Fruit fly (Drosophila melanogaster) whole organism, embryonic: ENCODE measurements around the gene CG15353.

ENCODE experiments used
- Adf1 ChIP-seq: fragments of 200-800 bp; sonication (Bioruptor generic); IDR thresholded peaks from 2 replicates; pipeline ENCODE4 v1.3.6; 2022; ENCODE audit warnings: missing biosample characterization, missing genetic modification characterization
- CG17359 ChIP-seq: fragments of 200-800 bp; sonication (Bioruptor generic); optimal IDR thresholded peaks from 3 replicates; lab custom pipeline; 2018; ENCODE audit warnings: missing biosample characterization, mild to moderate bottlenecking, missing genetic modification characterization, moderate library complexity
- Dref ChIP-seq: fragments of 200-800 bp; sonication (Bioruptor generic); IDR thresholded peaks from 2 replicates; pipeline ENCODE4 v1.3.6; 2022; ENCODE audit warnings: missing biosample characterization, missing genetic modification characterization
- Hmr ChIP-seq: fragments of 200-800 bp; sonication (Bioruptor generic); optimal IDR thresholded peaks from 3 replicates; lab custom pipeline; 2017; ENCODE audit warnings: mild to moderate bottlenecking, missing biosample characterization, missing genetic modification reagents, missing genetic modification characterization
- ato ChIP-seq: fragments of 200-800 bp; sonication (Bioruptor generic); IDR thresholded peaks from 2 replicates; pipeline ENCODE4 v1.3.6; 2022; ENCODE audit warnings: missing biosample characterization, missing genetic modification characterization; ENCODE audit not compliant: partially characterized antibody
- bigmax ChIP-seq: fragments of 200-800 bp; sonication (Bioruptor generic); optimal IDR thresholded peaks from 2 replicates; lab custom pipeline; 2018; ENCODE audit warnings: missing biosample characterization, mild to moderate bottlenecking, missing genetic modification characterization
- bsh ChIP-seq, 2 experiments: fragments of 200-800 bp; sonication (Bioruptor generic); optimal IDR thresholded peaks; 2 replicates each; lab custom pipeline; 2017 to 2018; ENCODE audit warnings: mild to moderate bottlenecking in 2 of 2, missing biosample characterization in 2 of 2, missing genetic modification characterization in 2 of 2, moderate library complexity in 1 of 2
- esg ChIP-seq: fragments of 200-800 bp; sonication (Bioruptor generic); conservative IDR thresholded peaks from 2 replicates; pipeline ENCODE4 v1.3.6; 2022; ENCODE audit warnings: missing biosample characterization, missing genetic modification characterization
- fru ChIP-seq: fragments of >200 bp; optimal IDR thresholded peaks from 2 replicates; lab custom pipeline; 2017
- ind ChIP-seq: fragments of 200-800 bp; sonication (Bioruptor generic); optimal IDR thresholded peaks from 3 replicates; lab custom pipeline; 2016; ENCODE audit warnings: missing biosample characterization, missing genetic modification characterization
- p53 ChIP-seq: fragments of 200-800 bp; sonication (Bioruptor generic); optimal IDR thresholded peaks from 2 replicates; lab custom pipeline; 2016; ENCODE audit warnings: missing biosample characterization, missing genetic modification characterization

DNA sequence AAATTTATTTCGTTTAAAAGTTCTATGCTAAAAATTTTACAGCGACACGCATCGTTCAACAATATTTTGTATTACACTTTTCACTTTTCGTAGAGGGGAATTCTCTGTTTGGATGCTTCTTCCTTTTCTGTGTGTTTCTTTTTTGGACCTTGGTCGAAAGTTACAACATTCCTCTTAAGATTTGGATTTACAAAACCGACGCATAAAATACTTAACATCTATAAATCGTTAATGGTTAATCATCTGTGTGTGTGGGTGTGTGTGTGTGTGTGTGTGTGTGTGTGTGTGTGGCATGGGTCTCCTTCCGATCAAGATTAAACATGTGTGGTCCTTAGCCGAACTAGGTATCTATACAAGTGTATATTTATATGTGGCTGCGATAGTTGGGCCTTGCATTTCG is 31.5 kb downstream of the CG15353 start:
- TF ChIP-seq ind (GFP tag; lab: Kevin White, UChicago) (no peak), Dref (no peak), ato (GFP tag; lab: Robert Waterston, UW) (no peak), CG17359 (tag; lab: Kevin White, UChicago) (no peak), Hmr (GFP tag; lab: Kevin White, UChicago) (no peak), esg (GFP tag; lab: Robert Waterston, UW) (no peak), bsh (GFP tag; optimal IDR thresholded peaks at IDR 0.05; lab: Kevin White, UChicago) (no peak), bigmax (no peak), fru (no peak), Adf1 (GFP tag; lab: Robert Waterston, UW) (no peak), p53 (GFP tag; lab: Kevin White, UChicago) (no peak)
